Fruit fly (Drosophila melanogaster): Measurements from ENCODE around the gene SNF4Agamma.

Gene SNF4Agamma

DNA sequence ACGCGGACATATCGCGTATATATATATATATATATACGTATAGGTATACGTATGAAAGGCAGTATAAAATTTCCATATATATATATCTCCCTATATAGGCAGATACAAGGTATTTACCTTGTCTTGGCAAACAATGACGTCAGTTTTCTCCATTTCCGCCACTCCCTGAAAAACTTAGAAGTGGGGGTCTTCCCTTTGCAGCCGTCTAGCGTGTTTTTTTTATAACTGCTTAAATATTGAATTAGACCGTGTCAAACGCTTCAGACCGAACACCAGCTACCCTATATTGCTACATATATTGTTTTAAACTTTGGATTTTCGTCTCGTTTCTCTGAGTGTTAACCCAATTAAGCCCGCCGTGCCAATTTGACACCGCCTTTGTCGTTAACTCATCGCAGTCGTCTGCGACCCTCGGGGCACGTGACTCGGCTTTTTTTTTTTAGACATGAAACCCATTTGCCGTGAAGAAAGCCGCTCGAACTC, 36.2 kb downstream of the SNF4Agamma start (continued):
- peak; percentile 11 for TF ChIP-seq CG15514 (GFP tag; optimal IDR thresholded peaks at IDR 0.05)
- no peak for TF ChIP-seq abd-A (tag; optimal IDR thresholded peaks at IDR 0.05)
- TF ChIP-seq esg (GFP tag; conservative IDR thresholded peaks at IDR 0.05) = 0 out of 2 replicates have a peak, but pooled peaks have one; percentile 20
- TF ChIP-seq lmd (GFP tag; IDR thresholded peaks at IDR 0.05) = peak; percentile 37
- TF ChIP-seq ind (GFP tag; optimal IDR thresholded peaks at IDR 0.05) = peak; percentile 12
- peak; percentile 21 for TF ChIP-seq D19A (tag; optimal IDR thresholded peaks at IDR 0.05)
- TF ChIP-seq E2f1 (GFP tag; IDR thresholded peaks at IDR 0.05) = no peak
- TF ChIP-seq repo (GFP tag; optimal IDR thresholded peaks at IDR 0.05) = no peak
- TF ChIP-seq CG31224 (GFP tag; IDR thresholded peaks at IDR 0.05) = no peak
- no peak for TF ChIP-seq Dp (GFP tag; optimal IDR thresholded peaks at IDR 0.05)
- peak; percentile 32 for TF ChIP-seq CG6254 (GFP tag; optimal IDR thresholded peaks at IDR 0.05)
- TF ChIP-seq Pdp1 (GFP tag; optimal IDR thresholded peaks at IDR 0.05) = peak in 1 of 2 experiments; percentile 20
- peak; percentile 49 for TF ChIP-seq CG3281 (GFP tag; optimal IDR thresholded peaks at IDR 0.05)
- peak; percentile 66 for TF ChIP-seq BtbVII (GFP tag; optimal IDR thresholded peaks at IDR 0.05)
- peak; percentile 7 for TF ChIP-seq crc (GFP tag; optimal IDR thresholded peaks at IDR 0.05)
- TF ChIP-seq CG32532 (GFP tag; IDR thresholded peaks at IDR 0.05) = peak; percentile 72
- peak; percentile 50; the same call in 1 of the 2 replicates for TF ChIP-seq CG31441 (GFP tag; IDR thresholded peaks at IDR 0.05)
- TF ChIP-seq CG6765 (GFP tag; optimal IDR thresholded peaks at IDR 0.05) = peak; percentile 59
- TF ChIP-seq CrebB (tag; optimal IDR thresholded peaks at IDR 0.05) = no peak
- peak; percentile 36 for TF ChIP-seq caup (GFP tag; optimal IDR thresholded peaks at IDR 0.05; ENCODE audit: severe bottlenecking)
- TF ChIP-seq Hand (GFP tag; optimal IDR thresholded peaks at IDR 0.05) = peak; percentile 21
- no peak for TF ChIP-seq zen2 (GFP tag; IDR thresholded peaks at IDR 0.05; ENCODE audit: partially characterized antibody)
- TF ChIP-seq CG17359 (tag; optimal IDR thresholded peaks at IDR 0.05) = peak; percentile 19
- no peak for TF ChIP-seq bsh (GFP tag; optimal IDR thresholded peaks at IDR 0.05)
- TF ChIP-seq E2f2 (GFP tag; IDR thresholded peaks at IDR 0.05) = no peak
- peak; percentile 43; the same call in 1 of the 2 replicates for TF ChIP-seq CG9932 (GFP tag; IDR thresholded peaks at IDR 0.05)
- peak; percentile 85 for TF ChIP-seq Med (GFP tag)
- TF ChIP-seq prd (optimal IDR thresholded peaks at IDR 0.05) = no peak
- no peak; the same call in 2 of the 3 replicates for TF ChIP-seq prd (GFP tag; IDR thresholded peaks at IDR 0.05)
- no peak for TF ChIP-seq lov (optimal IDR thresholded peaks at IDR 0.05)
- TF ChIP-seq lov (GFP tag; IDR thresholded peaks at IDR 0.05) = no peak
- TF ChIP-seq dm (GFP tag; optimal IDR thresholded peaks at IDR 0.05) = no peak
- TF ChIP-seq Xrp1 (GFP tag; IDR thresholded peaks at IDR 0.05) = 0 out of 2 replicates have a peak, but pooled peaks have one; percentile 6
- no peak for TF ChIP-seq chn (GFP tag; optimal IDR thresholded peaks at IDR 0.05)
- TF ChIP-seq shn (GFP tag; optimal IDR thresholded peaks at IDR 0.05) = no peak
- TF ChIP-seq CG5180 (GFP tag; optimal IDR thresholded peaks at IDR 0.05) = peak; percentile 13
- no peak for TF ChIP-seq Atf3 (GFP tag; optimal IDR thresholded peaks at IDR 0.05)
- peak; percentile 41 for TF ChIP-seq CG9727 (GFP tag; optimal IDR thresholded peaks at IDR 0.05)
- peak; percentile 28 for TF ChIP-seq Blimp-1 (GFP tag; optimal IDR thresholded peaks at IDR 0.05)
- TF ChIP-seq Dfd (GFP tag; optimal IDR thresholded peaks at IDR 0.05) = no peak
- peak; percentile 19 for TF ChIP-seq CG10979 (tag; optimal IDR thresholded peaks at IDR 0.05)
- TF ChIP-seq CG15269 (tag; optimal IDR thresholded peaks at IDR 0.05) = peak; percentile 12
- TF ChIP-seq vvl (GFP tag; IDR thresholded peaks at IDR 0.05) = peak; percentile 26; the same call in 1 of the 2 replicates
- TF ChIP-seq BEAF-32 (GFP tag; optimal IDR thresholded peaks at IDR 0.05) = no peak
- peak; percentile 23 for TF ChIP-seq CG12659 (GFP tag; optimal IDR thresholded peaks at IDR 0.05)
- TF ChIP-seq CG13894 (tag; optimal IDR thresholded peaks at IDR 0.05) = peak; percentile 89
- peak; percentile 66 for TF ChIP-seq Hmr (GFP tag; optimal IDR thresholded peaks at IDR 0.05)
- no peak for TF ChIP-seq Six4 (GFP tag; optimal IDR thresholded peaks at IDR 0.05)
- TF ChIP-seq crol (GFP tag; IDR thresholded peaks at IDR 0.05) = no peak
- TF ChIP-seq CG13424 (tag; optimal IDR thresholded peaks at IDR 0.05) = no peak
